Worm (Caenorhabditis elegans) whole organism, L1 larva: ENCODE data around the gene mrpl-35.

Experiments
- C16A3.4 ChIP-seq: fragments of 150-350 bp; optimal IDR thresholded peaks from 2 replicates; lab custom pipeline; 2014; ENCODE audit warnings: missing biosample characterization, missing genetic modification characterization
- F16B12.6 ChIP-seq: fragments of 150-350 bp; optimal IDR thresholded peaks from 2 replicates; lab custom pipeline; 2014; ENCODE audit warnings: missing biosample characterization, missing genetic modification characterization
- Y116A8C.19 ChIP-seq: sonication (generic microtip); optimal IDR thresholded peaks from 2 replicates; lab custom pipeline; 2016; ENCODE audit warnings: missing compliant biosample characterization, missing genetic modification characterization, borderline replicate concordance
- ama-1 ChIP-seq: fragments of 150-350 bp; optimal IDR thresholded peaks from 2 replicates; lab custom pipeline; 2014
- blmp-1 ChIP-seq: fragments of 150-350 bp; optimal IDR thresholded peaks from 2 replicates; lab custom pipeline; 2014; ENCODE audit warnings: missing biosample characterization, missing genetic modification characterization
- ceh-8 ChIP-seq: fragments of 200-800 bp; sonication (Bioruptor generic); optimal IDR thresholded peaks from 2 replicates; lab custom pipeline; 2018; ENCODE audit warnings: mild to moderate bottlenecking, missing genetic modification characterization, moderate library complexity, missing compliant biosample characterization
- ceh-82 ChIP-seq, 3 experiments: fragments of 150-350 bp in 1 of 3; sonication (generic microtip) in 2 of 3; optimal IDR thresholded peaks; 2 replicates each; lab custom pipeline; 2014 to 2017; ENCODE audit warnings: missing biosample characterization in 3 of 3, missing genetic modification characterization in 3 of 3
- ceh-88 ChIP-seq: fragments of 200-800 bp; sonication (Bioruptor generic); IDR thresholded peaks from 2 replicates; pipeline ENCODE4 v1.3.6; 2022; ENCODE audit warnings: missing genetic modification characterization, missing compliant biosample characterization
- ceh-90 ChIP-seq: sonication (generic microtip); optimal IDR thresholded peaks from 2 replicates; lab custom pipeline; 2016; ENCODE audit warnings: missing genetic modification characterization, missing compliant biosample characterization
- ces-1 ChIP-seq: fragments of 150-350 bp; optimal IDR thresholded peaks from 2 replicates; lab custom pipeline; 2014; ENCODE audit warnings: missing biosample characterization, missing genetic modification reagents, missing genetic modification characterization
- dpl-1 ChIP-seq, 3 experiments: fragments of 150-350 bp in 2 of 3; sonication (generic microtip) in 1 of 3; optimal IDR thresholded peaks; 2 replicates each; lab custom pipeline; 2014 to 2017; ENCODE audit warnings: missing biosample characterization in 3 of 3, missing genetic modification characterization in 3 of 3, missing genetic modification reagents in 3 of 3
- dsc-1 ChIP-seq: sonication (generic microtip); optimal IDR thresholded peaks from 2 replicates; lab custom pipeline; 2016; ENCODE audit warnings: mild to moderate bottlenecking, missing genetic modification characterization, missing compliant biosample characterization
- efl-1 ChIP-seq, 4 experiments: fragments of 150-350 bp; optimal IDR thresholded peaks in 3 of 4; peaks in 1 of 4; 1 replicate in 1 of 4; 2 replicates in 3 of 4; lab custom pipeline; 2014; ENCODE audit warnings: missing biosample characterization in 2 of 4, missing genetic modification characterization in 2 of 4, missing genetic modification reagents in 2 of 4
- elt-3 ChIP-seq, 6 experiments: fragments of 150-350 bp in 1 of 6; sonication (generic microtip); optimal IDR thresholded peaks; 2 replicates each; lab custom pipeline; 2017 to 2018; ENCODE audit warnings: missing biosample characterization in 6 of 6, missing genetic modification characterization in 6 of 6, inconsistent platforms in 1 of 6
- fkh-8 ChIP-seq: sonication (generic microtip); optimal IDR thresholded peaks from 2 replicates; lab custom pipeline; 2016; ENCODE audit warnings: mild to moderate bottlenecking, missing genetic modification characterization, missing compliant biosample characterization
- grh-1 ChIP-seq: fragments of 200-800 bp; sonication (Bioruptor generic); IDR thresholded peaks from 2 replicates; pipeline ENCODE4 v1.3.6; 2022; ENCODE audit warnings: missing genetic modification reagents, missing genetic modification characterization, missing compliant biosample characterization
- hlh-4 ChIP-seq: sonication (generic microtip); optimal IDR thresholded peaks from 2 replicates; lab custom pipeline; 2016; ENCODE audit warnings: mild to moderate bottlenecking, missing genetic modification characterization, missing compliant biosample characterization
- isw-1 ChIP-seq: fragments of 200-800 bp; sonication (Bioruptor generic); IDR thresholded peaks from 2 replicates; pipeline ENCODE4 v1.3.6; 2022; ENCODE audit warnings: missing genetic modification characterization, missing compliant biosample characterization
- jun-1 ChIP-seq: fragments of 150-350 bp; optimal IDR thresholded peaks from 2 replicates; lab custom pipeline; 2014; ENCODE audit warnings: missing biosample characterization, missing genetic modification reagents, missing genetic modification characterization
- lin-14 ChIP-seq: fragments of 200-800 bp; sonication (Bioruptor generic); optimal IDR thresholded peaks from 2 replicates; lab custom pipeline; 2018; ENCODE audit warnings: mild to moderate bottlenecking, missing genetic modification characterization, moderate library complexity, missing compliant biosample characterization
- lin-35 ChIP-seq, 2 experiments: fragments of 150-350 bp; optimal IDR thresholded peaks; 2 replicates each; lab custom pipeline; 2014; ENCODE audit warnings: missing biosample characterization in 2 of 2, missing genetic modification characterization in 2 of 2, missing genetic modification reagents in 2 of 2
- lin-39 ChIP-seq: fragments of 150-350 bp; optimal IDR thresholded peaks from 2 replicates; lab custom pipeline; 2014; ENCODE audit warnings: missing biosample characterization, missing genetic modification reagents, missing genetic modification characterization
- lir-3 ChIP-seq: sonication (generic microtip); optimal IDR thresholded peaks from 2 replicates; lab custom pipeline; 2016; ENCODE audit warnings: mild to moderate bottlenecking, missing genetic modification characterization, moderate library complexity, missing compliant biosample characterization; ENCODE audit not compliant: poor library complexity
- lsy-2 ChIP-seq, 2 experiments: fragments of 150-350 bp; optimal IDR thresholded peaks; 2 replicates each; lab custom pipeline; 2014; ENCODE audit warnings: missing biosample characterization in 2 of 2, missing genetic modification characterization in 2 of 2
- mef-2 ChIP-seq: fragments of 150-350 bp; optimal IDR thresholded peaks from 2 replicates; lab custom pipeline; 2014; ENCODE audit warnings: missing biosample characterization, missing genetic modification characterization
- mep-1 ChIP-seq: fragments of 150-350 bp; optimal IDR thresholded peaks from 2 replicates; lab custom pipeline; 2014; ENCODE audit warnings: missing biosample characterization, missing genetic modification characterization
- nhr-12 ChIP-seq: sonication (generic microtip); optimal IDR thresholded peaks from 2 replicates; lab custom pipeline; 2017; ENCODE audit warnings: missing biosample characterization, missing genetic modification characterization
- nhr-47 ChIP-seq: sonication (generic microtip); optimal IDR thresholded peaks from 2 replicates; lab custom pipeline; 2016; ENCODE audit warnings: mild to moderate bottlenecking, missing genetic modification characterization, moderate library complexity, missing compliant biosample characterization
- nhr-71 ChIP-seq: sonication (generic microtip); optimal IDR thresholded peaks from 2 replicates; lab custom pipeline; 2016; ENCODE audit warnings: mild to moderate bottlenecking, missing genetic modification characterization, moderate library complexity, missing compliant biosample characterization
- nhr-77 ChIP-seq: fragments of 150-350 bp; optimal IDR thresholded peaks from 2 replicates; lab custom pipeline; 2014; ENCODE audit warnings: missing biosample characterization, missing genetic modification characterization
- nhr-85 ChIP-seq: sonication (generic microtip); peaks from one replicate; lab custom pipeline; 2016; ENCODE audit warnings: missing genetic modification characterization, inconsistent platforms, missing compliant biosample characterization
- nhr-90 ChIP-seq: sonication (generic microtip); optimal IDR thresholded peaks from 2 replicates; lab custom pipeline; 2016; ENCODE audit warnings: mild to moderate bottlenecking, missing genetic modification characterization, missing compliant biosample characterization; ENCODE audit not compliant: poor library complexity
- pag-3 ChIP-seq: sonication (generic microtip); optimal IDR thresholded peaks from 2 replicates; lab custom pipeline; 2017; ENCODE audit warnings: missing genetic modification characterization, mild to moderate bottlenecking, missing compliant biosample characterization, antibody characterized with exemption, borderline replicate concordance; ENCODE audit not compliant: insufficient read depth
- pax-3 ChIP-seq: fragments of 200-800 bp; sonication (Bioruptor generic); optimal IDR thresholded peaks from 2 replicates; lab custom pipeline; 2018; ENCODE audit warnings: mild to moderate bottlenecking, missing genetic modification characterization, moderate library complexity, missing compliant biosample characterization
- skn-1 ChIP-seq: fragments of 150-350 bp; optimal IDR thresholded peaks from 2 replicates; lab custom pipeline; 2014; ENCODE audit warnings: missing biosample characterization, missing genetic modification characterization
- snpc-4 ChIP-seq: fragments of 150-350 bp; optimal IDR thresholded peaks from 2 replicates; lab custom pipeline; 2014; ENCODE audit warnings: missing biosample characterization, missing genetic modification characterization
- sox-4 ChIP-seq: sonication (generic microtip); optimal IDR thresholded peaks from 2 replicates; lab custom pipeline; 2016; ENCODE audit warnings: missing genetic modification characterization, missing compliant biosample characterization
- sptf-1 ChIP-seq: fragments of 150-350 bp; optimal IDR thresholded peaks from 2 replicates; lab custom pipeline; 2014; ENCODE audit warnings: missing biosample characterization, missing genetic modification characterization
- sup-37 ChIP-seq: fragments of 200-800 bp; sonication (Bioruptor generic); optimal IDR thresholded peaks from 2 replicates; lab custom pipeline; 2018; ENCODE audit warnings: mild to moderate bottlenecking, missing genetic modification characterization, missing compliant biosample characterization
- swsn-7 ChIP-seq: sonication (generic microtip); optimal IDR thresholded peaks from 2 replicates; lab custom pipeline; 2016; ENCODE audit warnings: missing genetic modification characterization, missing compliant biosample characterization
- unc-130 ChIP-seq: fragments of 150-350 bp; optimal IDR thresholded peaks from 2 replicates; lab custom pipeline; 2017; ENCODE audit warnings: missing biosample characterization, missing genetic modification characterization, inconsistent platforms
- unc-30 ChIP-seq: sonication (generic microtip); optimal IDR thresholded peaks from 2 replicates; lab custom pipeline; 2017; ENCODE audit warnings: missing biosample characterization, missing genetic modification characterization
- unc-86 ChIP-seq: sonication (generic microtip); optimal IDR thresholded peaks from 2 replicates; lab custom pipeline; 2016; ENCODE audit warnings: missing genetic modification characterization, missing compliant biosample characterization
- unc-98 ChIP-seq: fragments of 200-800 bp; sonication (Bioruptor generic); IDR thresholded peaks from 2 replicates; pipeline ENCODE4 v1.3.6; 2022; ENCODE audit warnings: missing genetic modification characterization, missing compliant biosample characterization
- zip-4 ChIP-seq: fragments of 200-800 bp; sonication (Bioruptor generic); optimal IDR thresholded peaks from 2 replicates; lab custom pipeline; 2018; ENCODE audit warnings: mild to moderate bottlenecking, missing genetic modification characterization, moderate library complexity, missing compliant biosample characterization
- ztf-11 ChIP-seq, 2 experiments: sonication (generic microtip); optimal IDR thresholded peaks; 2 replicates each; lab custom pipeline; 2016 to 2017; ENCODE audit warnings: missing genetic modification characterization in 2 of 2, missing biosample characterization in 1 of 2, missing compliant biosample characterization in 1 of 2
- ztf-4 ChIP-seq: fragments of 150-350 bp; optimal IDR thresholded peaks from 2 replicates; lab custom pipeline; 2014; ENCODE audit warnings: missing biosample characterization, missing genetic modification characterization

The mrpl-35 gene

DNA sequence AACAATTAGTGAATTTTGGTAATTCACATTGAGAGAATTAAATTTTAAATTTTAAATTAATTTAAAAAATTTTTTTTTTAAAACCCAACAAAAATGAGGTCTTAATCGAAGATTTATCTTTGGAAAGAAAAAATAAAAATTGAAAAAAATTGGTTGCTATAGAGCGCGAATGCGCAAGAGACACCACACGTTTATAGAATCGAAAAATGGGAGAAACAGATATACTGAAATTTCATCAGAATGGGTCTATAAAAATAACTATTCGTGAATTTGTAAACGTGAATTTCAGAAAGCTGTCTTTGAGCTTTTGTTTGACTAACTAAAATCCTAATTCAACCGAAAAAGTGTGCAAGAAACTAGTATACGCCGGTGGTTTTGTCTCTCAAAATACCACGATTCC lies 30.4 kb downstream of the mrpl-35 start (continued):
- TF ChIP-seq nhr-47 (tag; lab: Kevin White, UChicago) (peak; percentile 85), blmp-1 (peak; percentile 33), grh-1 (GFP tag; lab: Robert Waterston, UW) (no peak), nhr-12 (tag; lab: Kevin White, UChicago) (no peak), ztf-11 (tag; optimal IDR thresholded peaks at IDR 0.05; lab: Kevin White, UChicago) (peak in 1 of 2 experiments; percentile 73), lsy-2 (tag; optimal IDR thresholded peaks at IDR 0.05; lab: Kevin White, UChicago) (peak; percentile 72 to 88), lin-35 (GFP tag; optimal IDR thresholded peaks at IDR 0.05; lab: Kevin White, UChicago) (peak; percentile 59 to 85), ceh-90 (tag; lab: Kevin White, UChicago) (peak; percentile 51), sptf-1 (no peak), pag-3 (tag; lab: Kevin White, UChicago) (no peak), snpc-4 (tag; lab: Kevin White, UChicago) (peak; percentile 2), lin-39 (tag; lab: Kevin White, UChicago) (no peak), fkh-8 (peak; percentile 84), ceh-88 (peak; percentile 60), mep-1 (tag; lab: Kevin White, UChicago) (peak; percentile 73), unc-98 (GFP tag; lab: Robert Waterston, UW) (peak; percentile 70), jun-1 (tag; lab: Kevin White, UChicago) (peak; percentile 51), dpl-1 (GFP tag; optimal IDR thresholded peaks at IDR 0.05; lab: Kevin White, UChicago) (peak; percentile 53 to 64 (median 63)), lir-3 (tag; lab: Kevin White, UChicago) (peak; percentile 78), Y116A8C.19 (no peak), C16A3.4 (tag; lab: Kevin White, UChicago) (peak; percentile 80), nhr-90 (peak; percentile 85), ceh-82 (tag; optimal IDR thresholded peaks at IDR 0.05; lab: Kevin White, UChicago) (peak in 1 of 3 experiments; percentile 29), efl-1 (optimal IDR thresholded peaks at IDR 0.05; lab: Kevin White, UChicago) (peak; percentile 63 to 67), efl-1 (GFP tag; optimal IDR thresholded peaks at IDR 0.05 in 1 of 2; lab: Kevin White, UChicago) (peak; percentile 66 to 96), pax-3 (tag; lab: Kevin White, UChicago) (peak; percentile 85), ztf-4 (tag; lab: Kevin White, UChicago) (no peak), unc-130 (tag; lab: Kevin White, UChicago) (no peak), nhr-77 (tag; lab: Kevin White, UChicago) (peak; percentile 29), ces-1 (no peak), F16B12.6 (tag; lab: Kevin White, UChicago) (no peak)

DNA sequence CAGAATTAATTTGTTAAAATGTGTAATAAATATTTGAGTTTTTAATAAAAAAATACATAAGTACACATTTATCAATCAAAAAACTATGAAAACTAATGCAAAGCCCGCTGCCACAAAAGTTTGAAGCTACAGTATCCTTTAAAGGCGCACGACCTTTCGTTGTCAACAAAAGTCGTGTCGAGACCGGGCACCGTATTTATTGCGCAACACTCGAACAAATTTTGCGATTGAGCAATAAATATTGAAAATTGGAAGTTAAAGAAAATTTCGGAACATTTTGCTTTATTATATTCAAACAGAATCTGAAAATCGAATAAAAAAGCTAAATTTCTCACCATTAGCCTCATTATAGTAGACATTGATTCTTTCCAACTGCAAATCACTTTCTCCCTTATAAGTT lies 31.1 kb downstream of the mrpl-35 start:
- TF ChIP-seq sox-4: no peak
- TF ChIP-seq zip-4 (GFP tag; lab: Kevin White, UChicago): no peak
- no peak for TF ChIP-seq skn-1
- no peak for TF ChIP-seq ceh-82 (tag; optimal IDR thresholded peaks at IDR 0.05; lab: Kevin White, UChicago)
- TF ChIP-seq blmp-1: no peak
- TF ChIP-seq swsn-7 (tag; lab: Kevin White, UChicago): no peak
- no peak for TF ChIP-seq F16B12.6 (tag; lab: Kevin White, UChicago)
- TF ChIP-seq, all 84 proteins: peak for 0

ce11 chrIII:3541539-3541938 lies 31.5 kb downstream of the mrpl-35 start, which contains the start of gene ben-1:
ben-1 (minus strand) TSS chrIII:3541639.
- TF ChIP-seq hlh-4: no peak
- TF ChIP-seq lin-39 (tag; lab: Kevin White, UChicago): no peak
- no peak for TF ChIP-seq unc-30 (tag; lab: Kevin White, UChicago)
- peak; percentile 28 for TF ChIP-seq nhr-85 (tag; lab: Kevin White, UChicago)

DNA sequence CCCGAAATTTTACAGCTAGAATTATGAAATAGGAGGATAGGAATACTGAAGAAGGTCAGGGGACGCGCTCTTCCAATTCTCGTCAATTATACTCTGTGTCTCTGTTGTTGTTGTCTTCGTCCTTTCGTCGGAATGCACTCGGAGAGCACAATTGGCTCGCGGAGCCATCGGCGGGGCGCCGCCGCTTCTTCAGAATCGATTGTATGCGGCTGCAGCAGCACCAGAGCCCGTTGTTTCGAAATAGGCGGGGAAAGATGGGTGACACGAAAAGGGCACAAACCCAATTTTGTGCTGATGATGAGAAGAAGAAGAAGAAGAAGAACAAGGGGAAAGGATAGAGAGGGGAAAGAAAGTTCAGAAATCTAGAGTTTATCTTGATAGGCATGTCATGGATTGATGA lies 32.1 kb downstream of the mrpl-35 start:
- TF ChIP-seq isw-1 (GFP tag; lab: Robert Waterston, UW): peak; percentile 14
- TF ChIP-seq ztf-11 (tag; optimal IDR thresholded peaks at IDR 0.05; lab: Kevin White, UChicago): peak in 1 of 2 experiments; percentile 4
- TF ChIP-seq ceh-8: no peak
- peak; percentile 87 for TF ChIP-seq lin-14 (GFP tag; lab: Kevin White, UChicago)
- TF ChIP-seq elt-3 (tag; optimal IDR thresholded peaks at IDR 0.05; lab: Kevin White, UChicago): no peak
- no peak for TF ChIP-seq mef-2 (tag; lab: Kevin White, UChicago)
- TF ChIP-seq sptf-1: no peak
- TF ChIP-seq ama-1: no peak
- TF ChIP-seq dsc-1 (tag; lab: Kevin White, UChicago): no peak
- TF ChIP-seq nhr-47 (tag; lab: Kevin White, UChicago): peak; percentile 11
- peak; percentile 21 for TF ChIP-seq nhr-71 (tag; lab: Kevin White, UChicago)
- TF ChIP-seq lir-3 (tag; lab: Kevin White, UChicago): no peak
- no peak for TF ChIP-seq unc-86 (tag; lab: Kevin White, UChicago)
- TF ChIP-seq lsy-2 (tag; optimal IDR thresholded peaks at IDR 0.05; lab: Kevin White, UChicago): peak in 1 of 2 experiments; percentile 28
- TF ChIP-seq sup-37 (GFP tag; lab: Kevin White, UChicago): no peak
- peak in 2 of 3 experiments; percentile 32 to 52 for TF ChIP-seq ceh-82 (tag; optimal IDR thresholded peaks at IDR 0.05; lab: Kevin White, UChicago)
